Worm (Caenorhabditis elegans) whole organism, young adult: ENCODE data around the gene F58E6.5.
A peak's percentile ranks its signal among the peaks of the same experiment; 100 is the strongest.

ENCODE experiments used
- C17E4.6 ChIP-seq: fragments of 200-800 bp; sonication (Bioruptor generic); IDR thresholded peaks from 2 replicates; pipeline ENCODE4 v1.3.6; 2022; ENCODE audit warnings: missing genetic modification reagents, missing genetic modification characterization, missing compliant biosample characterization
- F33H1.4 ChIP-seq: fragments of 200-800 bp; sonication (Bioruptor generic); IDR thresholded peaks from 2 replicates; pipeline ENCODE4 v1.3.6; 2022; ENCODE audit warnings: missing genetic modification reagents, missing genetic modification characterization, missing compliant biosample characterization
- Y95B8A.8 ChIP-seq: fragments of 200-800 bp; sonication (Bioruptor generic); IDR thresholded peaks from 2 replicates; pipeline ENCODE4 v1.3.6; 2022; ENCODE audit warnings: missing genetic modification reagents, missing genetic modification characterization, missing compliant biosample characterization
- atf-7 ChIP-seq: sonication (generic microtip); optimal IDR thresholded peaks from 2 replicates; lab custom pipeline; 2017; ENCODE audit warnings: mild to moderate bottlenecking, missing genetic modification characterization, missing compliant biosample characterization
- athp-1 ChIP-seq: sonication (generic microtip); optimal IDR thresholded peaks from 2 replicates; lab custom pipeline; 2017; ENCODE audit warnings: mild to moderate bottlenecking, missing genetic modification characterization, missing compliant biosample characterization
- attf-6 ChIP-seq: fragments of 200-800 bp; sonication (Bioruptor generic); IDR thresholded peaks from 2 replicates; pipeline ENCODE4 v1.3.6; 2022; ENCODE audit warnings: missing genetic modification reagents, missing genetic modification characterization, missing compliant biosample characterization
- ceh-27 ChIP-seq: fragments of 200-800 bp; sonication (Bioruptor generic); optimal IDR thresholded peaks from 2 replicates; lab custom pipeline; 2018; ENCODE audit warnings: mild to moderate bottlenecking, missing genetic modification characterization, moderate library complexity, missing compliant biosample characterization
- ceh-58 ChIP-seq: fragments of 200-800 bp; sonication (Bioruptor generic); IDR thresholded peaks from 2 replicates; pipeline ENCODE4 v1.3.6; 2022; ENCODE audit warnings: missing genetic modification characterization, missing compliant biosample characterization
- ceh-91 ChIP-seq: fragments of 200-800 bp; sonication (Bioruptor generic); IDR thresholded peaks from 2 replicates; pipeline ENCODE4 v1.3.6; 2022; ENCODE audit warnings: missing genetic modification reagents, missing genetic modification characterization, missing compliant biosample characterization
- chd-7 ChIP-seq: sonication (generic microtip); optimal IDR thresholded peaks from 2 replicates; lab custom pipeline; 2016; ENCODE audit warnings: mild to moderate bottlenecking, missing genetic modification characterization, moderate library complexity, missing compliant biosample characterization
- dpl-1 ChIP-seq: fragments of 150-350 bp; optimal IDR thresholded peaks from 2 replicates; lab custom pipeline; 2014; ENCODE audit warnings: missing biosample characterization, missing genetic modification reagents, missing genetic modification characterization
- efl-1 ChIP-seq: fragments of 150-350 bp; optimal IDR thresholded peaks from 2 replicates; lab custom pipeline; 2014; ENCODE audit warnings: missing biosample characterization, missing genetic modification reagents, missing genetic modification characterization
- ekl-4 ChIP-seq: fragments of 200-800 bp; sonication (Bioruptor generic); IDR thresholded peaks from 2 replicates; pipeline ENCODE4 v1.3.6; 2022; ENCODE audit warnings: missing genetic modification reagents, missing genetic modification characterization, missing compliant biosample characterization
- hlh-26 ChIP-seq: fragments of 200-800 bp; sonication (Bioruptor generic); conservative IDR thresholded peaks from 2 replicates; pipeline ENCODE4 v1.3.6; 2022; ENCODE audit warnings: missing genetic modification reagents, missing genetic modification characterization, missing compliant biosample characterization
- let-526 ChIP-seq: fragments of 200-800 bp; sonication (Bioruptor generic); IDR thresholded peaks from 2 replicates; pipeline ENCODE4 v1.3.6; 2022; ENCODE audit warnings: missing genetic modification reagents, missing genetic modification characterization, missing compliant biosample characterization
- lin-54 ChIP-seq: fragments of 200-800 bp; sonication (Bioruptor generic); optimal IDR thresholded peaks from 2 replicates; lab custom pipeline; 2018; ENCODE audit warnings: mild to moderate bottlenecking, missing genetic modification characterization, missing compliant biosample characterization
- lsl-1 ChIP-seq: fragments of 200-800 bp; sonication (Bioruptor generic); optimal IDR thresholded peaks from 2 replicates; lab custom pipeline; 2018; ENCODE audit warnings: mild to moderate bottlenecking, missing genetic modification characterization, moderate library complexity, missing compliant biosample characterization
- madf-6 ChIP-seq: fragments of 200-800 bp; sonication (Bioruptor generic); IDR thresholded peaks from 2 replicates; pipeline ENCODE4 v1.3.6; 2022; ENCODE audit warnings: missing genetic modification reagents, missing genetic modification characterization, missing compliant biosample characterization
- madf-8 ChIP-seq: fragments of 200-800 bp; sonication (Bioruptor generic); conservative IDR thresholded peaks from 2 replicates; pipeline ENCODE4 v1.3.6; 2022; ENCODE audit warnings: missing genetic modification reagents, missing genetic modification characterization, missing compliant biosample characterization
- nfya-1 ChIP-seq: sonication (generic microtip); optimal IDR thresholded peaks from 2 replicates; lab custom pipeline; 2017; ENCODE audit warnings: antibody characterized with exemption, missing compliant biosample characterization, missing genetic modification characterization, borderline replicate concordance; ENCODE audit not compliant: insufficient read depth
- nfya-2 ChIP-seq: fragments of 200-800 bp; sonication (Bioruptor generic); IDR thresholded peaks from 2 replicates; pipeline ENCODE4 v1.3.6; 2022; ENCODE audit warnings: missing genetic modification reagents, missing genetic modification characterization, missing compliant biosample characterization
- nfyb-1 ChIP-seq: fragments of 200-800 bp; sonication (Bioruptor generic); IDR thresholded peaks from 2 replicates; pipeline ENCODE4 v1.3.6; 2022; ENCODE audit warnings: missing genetic modification reagents, missing genetic modification characterization, missing compliant biosample characterization
- nhr-27 ChIP-seq: fragments of 200-800 bp; sonication (Bioruptor generic); optimal IDR thresholded peaks from 2 replicates; lab custom pipeline; 2018; ENCODE audit warnings: mild to moderate bottlenecking, missing genetic modification characterization, moderate library complexity, missing compliant biosample characterization
- xnd-1 ChIP-seq: sonication (generic microtip); optimal IDR thresholded peaks from 2 replicates; lab custom pipeline; 2016; ENCODE audit warnings: missing genotype, missing genetic modification reagents, missing genetic modification characterization, missing compliant biosample characterization
- ztf-22 ChIP-seq: fragments of 200-800 bp; sonication (Bioruptor generic); optimal IDR thresholded peaks from 2 replicates; lab custom pipeline; 2018; ENCODE audit warnings: mild to moderate bottlenecking, missing genetic modification characterization, moderate library complexity, missing compliant biosample characterization
- ztf-26 ChIP-seq: sonication (generic microtip); optimal IDR thresholded peaks from 2 replicates; lab custom pipeline; 2017; ENCODE audit warnings: missing genetic modification characterization, missing compliant biosample characterization

Gene F58E6.5

DNA sequence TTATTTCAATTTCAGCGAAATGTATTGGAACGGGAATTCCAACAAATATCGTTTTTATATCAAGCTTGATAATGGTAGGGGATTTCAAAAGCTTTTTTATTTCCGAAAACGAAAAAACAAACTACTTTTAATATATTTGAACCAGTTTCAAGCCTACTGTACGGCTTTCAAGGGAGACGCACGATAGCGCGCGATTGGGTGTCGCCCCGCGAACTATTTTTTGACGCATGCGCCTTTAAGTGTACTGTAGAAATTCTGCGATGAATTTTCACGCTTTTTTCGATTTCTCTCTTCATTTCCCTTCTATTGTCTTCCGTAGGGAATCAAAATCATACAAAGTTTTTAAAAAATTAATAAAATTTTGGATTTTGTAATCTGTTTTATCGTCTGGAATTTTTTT lies 50.8 kb downstream of the F58E6.5 start (continued):
- TF ChIP-seq madf-8 (GFP tag; lab: Robert Waterston, UW) (peak; percentile 44), athp-1 (tag; lab: Kevin White, UChicago) (no peak), let-526 (GFP tag; lab: Robert Waterston, UW) (no peak), hlh-26 (no peak), nfya-2 (GFP tag; lab: Robert Waterston, UW) (no peak), C17E4.6 (GFP tag; lab: Robert Waterston, UW) (no peak), ceh-91 (GFP tag; lab: Robert Waterston, UW) (peak; percentile 63), dpl-1 (GFP tag; lab: Kevin White, UChicago) (peak; percentile 43), ztf-22 (GFP tag; lab: Kevin White, UChicago) (no peak), lsl-1 (GFP tag; lab: Kevin White, UChicago) (peak; percentile 86), nfyb-1 (GFP tag; lab: Robert Waterston, UW) (no peak), lin-54 (GFP tag; lab: Kevin White, UChicago) (no peak), ekl-4 (GFP tag; lab: Robert Waterston, UW) (no peak), ceh-58 (no peak), nhr-27 (no peak), atf-7 (tag; lab: Kevin White, UChicago) (no peak), ztf-26 (no peak), efl-1 (GFP tag; lab: Kevin White, UChicago) (peak; percentile 85), Y95B8A.8 (GFP tag; lab: Robert Waterston, UW) (no peak), nfya-1 (no peak), chd-7 (tag; lab: Kevin White, UChicago) (no peak), xnd-1 (tag; lab: Kevin White, UChicago) (peak; percentile 42), ceh-27 (GFP tag; lab: Kevin White, UChicago) (no peak), attf-6 (no peak), madf-6 (peak; percentile 83), F33H1.4 (GFP tag; lab: Robert Waterston, UW) (peak; percentile 64)
